Fruit fly (Drosophila melanogaster) whole organism, pupa: ENCODE data around the gene sofe.

Experiments used
- CG12605 ChIP-seq: fragments of 200-800 bp; sonication (Bioruptor generic); IDR thresholded peaks from 2 replicates; pipeline ENCODE4 v1.3.6; 2022; ENCODE audit warnings: missing biosample characterization, missing genetic modification characterization
- CG15710 ChIP-seq: fragments of 200-800 bp; sonication (Bioruptor generic); optimal IDR thresholded peaks from 2 replicates; lab custom pipeline; 2018; ENCODE audit warnings: missing biosample characterization, mild to moderate bottlenecking, missing genetic modification characterization, moderate library complexity
- CG17806 ChIP-seq: fragments of 200-800 bp; sonication (Bioruptor generic); optimal IDR thresholded peaks from 2 replicates; lab custom pipeline; 2018; ENCODE audit warnings: missing biosample characterization, mild to moderate bottlenecking, missing genetic modification characterization, moderate library complexity
- CG4496 ChIP-seq: fragments of 200-800 bp; sonication (Bioruptor generic); IDR thresholded peaks from 3 replicates; pipeline ENCODE4 v1.3.6; 2022; ENCODE audit warnings: missing biosample characterization, missing genetic modification characterization
- CG8301 ChIP-seq: fragments of 200-800 bp; sonication (Bioruptor generic); optimal IDR thresholded peaks from 2 replicates; lab custom pipeline; 2018; ENCODE audit warnings: missing biosample characterization, mild to moderate bottlenecking, missing genetic modification characterization
- CG9948 ChIP-seq: fragments of 200-800 bp; sonication (Bioruptor generic); optimal IDR thresholded peaks from 2 replicates; lab custom pipeline; 2018; ENCODE audit warnings: missing biosample characterization, mild to moderate bottlenecking, missing genetic modification characterization, moderate library complexity
- EcR ChIP-seq: fragments of 200-800 bp; sonication (Bioruptor generic); optimal IDR thresholded peaks from 3 replicates; lab custom pipeline; 2019; ENCODE audit warnings: missing biosample characterization, missing genetic modification characterization, mild to moderate bottlenecking, moderate library complexity, missing genetic modification reagents
- Ets98B ChIP-seq: fragments of 200-800 bp; sonication (Bioruptor generic); IDR thresholded peaks from 2 replicates; pipeline ENCODE4 v1.3.6; 2022; ENCODE audit warnings: missing biosample characterization, missing genetic modification characterization
- Pif1B ChIP-seq: fragments of 200-800 bp; sonication (Bioruptor generic); optimal IDR thresholded peaks from 3 replicates; lab custom pipeline; 2016; ENCODE audit warnings: missing biosample characterization, missing genetic modification characterization
- fd96Ca ChIP-seq: fragments of 200-800 bp; sonication (Bioruptor generic); IDR thresholded peaks from 3 replicates; pipeline ENCODE4 v1.3.6; 2022; ENCODE audit warnings: missing biosample characterization, missing genetic modification characterization
- gl ChIP-seq: fragments of 200-800 bp; sonication (Bioruptor generic); optimal IDR thresholded peaks from 2 replicates; lab custom pipeline; 2018; ENCODE audit warnings: missing biosample characterization, mild to moderate bottlenecking, missing genetic modification characterization

dm6 chrX:10824227-10824702 is 32.9 kb downstream of the sofe start, which contains the start of gene Imp:
- TF ChIP-seq CG12605 (GFP tag; lab: Robert Waterston, UW) (no peak), CG4496 (GFP tag; lab: Robert Waterston, UW) (no peak), Ets98B (GFP tag; lab: Robert Waterston, UW) (no peak), gl (no peak), CG15710 (tag; lab: Kevin White, UChicago) (no peak), Pif1B (GFP tag; lab: Kevin White, UChicago) (no peak), fd96Ca (GFP tag; lab: Robert Waterston, UW) (no peak), EcR (no peak), CG8301 (tag; lab: Kevin White, UChicago) (no peak), CG9948 (no peak), CG17806 (tag; lab: Kevin White, UChicago) (no peak)
